Fruit fly (Drosophila melanogaster) whole organism, adult: ENCODE results near the gene intr.
A peak's percentile ranks its signal among the peaks of the same experiment; 100 is the strongest.

Source experiments
- CG11617 ChIP-seq: fragments of 200-800 bp; sonication (Bioruptor generic); optimal IDR thresholded peaks from 2 replicates; lab custom pipeline; 2017; ENCODE audit warnings: mild to moderate bottlenecking, missing biosample characterization, missing genetic modification reagents, missing genetic modification characterization
- CG12768 ChIP-seq: fragments of 200-800 bp; sonication (Bioruptor generic); optimal IDR thresholded peaks from 2 replicates; lab custom pipeline; 2017; ENCODE audit warnings: missing biosample characterization, missing genetic modification characterization, mild to moderate bottlenecking, moderate library complexity, missing genetic modification reagents
- CG14711 ChIP-seq: fragments of 200-800 bp; sonication (Bioruptor generic); optimal IDR thresholded peaks from 2 replicates; lab custom pipeline; 2018; ENCODE audit warnings: missing biosample characterization, mild to moderate bottlenecking, missing genetic modification characterization, moderate library complexity
- CG1620 ChIP-seq: fragments of 200-800 bp; sonication (Bioruptor generic); optimal IDR thresholded peaks from 2 replicates; lab custom pipeline; 2016; ENCODE audit warnings: missing biosample characterization, missing genetic modification characterization
- CG33017 ChIP-seq: fragments of 200-800 bp; sonication (Bioruptor generic); optimal IDR thresholded peaks from 2 replicates; lab custom pipeline; 2018; ENCODE audit warnings: missing biosample characterization, mild to moderate bottlenecking, missing genetic modification characterization, moderate library complexity
- CG5204 ChIP-seq: fragments of 200-800 bp; sonication (Bioruptor generic); optimal IDR thresholded peaks from 2 replicates; lab custom pipeline; 2016; ENCODE audit warnings: missing biosample characterization, missing genetic modification characterization
- CG7045 ChIP-seq: fragments of 200-800 bp; sonication (Bioruptor generic); optimal IDR thresholded peaks from 2 replicates; lab custom pipeline; 2017; ENCODE audit warnings: missing biosample characterization, mild to moderate bottlenecking, missing genetic modification characterization
- CG7101 ChIP-seq: fragments of 200-800 bp; sonication (Bioruptor generic); optimal IDR thresholded peaks from 2 replicates; lab custom pipeline; 2018; ENCODE audit warnings: missing biosample characterization, mild to moderate bottlenecking, missing genetic modification characterization, moderate library complexity
- Clk ChIP-seq: fragments of 200-800 bp; sonication (Bioruptor generic); optimal IDR thresholded peaks from 2 replicates; lab custom pipeline; 2017; ENCODE audit warnings: missing biosample characterization, missing genetic modification characterization
- Crg-1 ChIP-seq: fragments of 200-800 bp; sonication (Bioruptor generic); optimal IDR thresholded peaks from 2 replicates; lab custom pipeline; 2016; ENCODE audit warnings: missing biosample characterization, missing genetic modification characterization
- Hr96 ChIP-seq: fragments of 200-800 bp; sonication (Bioruptor generic); optimal IDR thresholded peaks from 2 replicates; lab custom pipeline; 2016; ENCODE audit warnings: missing biosample characterization, missing genetic modification characterization
- Mnt ChIP-seq: fragments of 200-800 bp; sonication (Bioruptor generic); optimal IDR thresholded peaks from 2 replicates; lab custom pipeline; 2016; ENCODE audit warnings: missing biosample characterization, mild to moderate bottlenecking, missing genetic modification characterization
- bab1 ChIP-seq: fragments of 200-800 bp; sonication (Bioruptor generic); optimal IDR thresholded peaks from 3 replicates; lab custom pipeline; 2019; ENCODE audit warnings: missing biosample characterization, mild to moderate bottlenecking, missing genetic modification characterization, moderate library complexity
- cic ChIP-seq: fragments of 200-800 bp; sonication (Bioruptor generic); optimal IDR thresholded peaks from 2 replicates; lab custom pipeline; 2017; ENCODE audit warnings: missing biosample characterization, mild to moderate bottlenecking, missing genetic modification characterization, moderate library complexity
- cnc ChIP-seq, 2 experiments: fragments of >200 bp; optimal IDR thresholded peaks; 2 replicates each; lab custom pipeline; 2017
- kay ChIP-seq: fragments of 200-800 bp; sonication (Bioruptor generic); peaks from one replicate; lab custom pipeline; 2016; ENCODE audit warnings: missing biosample characterization, missing genetic modification characterization, borderline replicate concordance
- ovo ChIP-seq: fragments of 200-800 bp; sonication (Bioruptor generic); optimal IDR thresholded peaks from 2 replicates; lab custom pipeline; 2016; ENCODE audit warnings: missing biosample characterization, missing genetic modification characterization
- pad ChIP-seq: fragments of 200-800 bp; sonication (Bioruptor generic); optimal IDR thresholded peaks from 3 replicates; lab custom pipeline; 2017; ENCODE audit warnings: missing biosample characterization, missing genetic modification characterization, mild to moderate bottlenecking, moderate library complexity, missing genetic modification reagents
- tj ChIP-seq: fragments of 200-800 bp; sonication (Bioruptor generic); optimal IDR thresholded peaks from 3 replicates; lab custom pipeline; 2017; ENCODE audit warnings: missing biosample characterization, mild to moderate bottlenecking, missing genetic modification characterization, moderate library complexity
- toe ChIP-seq: fragments of 200-800 bp; sonication (Bioruptor generic); optimal IDR thresholded peaks from 2 replicates; lab custom pipeline; 2016; ENCODE audit warnings: missing biosample characterization, missing genetic modification characterization

Gene intr

DNA sequence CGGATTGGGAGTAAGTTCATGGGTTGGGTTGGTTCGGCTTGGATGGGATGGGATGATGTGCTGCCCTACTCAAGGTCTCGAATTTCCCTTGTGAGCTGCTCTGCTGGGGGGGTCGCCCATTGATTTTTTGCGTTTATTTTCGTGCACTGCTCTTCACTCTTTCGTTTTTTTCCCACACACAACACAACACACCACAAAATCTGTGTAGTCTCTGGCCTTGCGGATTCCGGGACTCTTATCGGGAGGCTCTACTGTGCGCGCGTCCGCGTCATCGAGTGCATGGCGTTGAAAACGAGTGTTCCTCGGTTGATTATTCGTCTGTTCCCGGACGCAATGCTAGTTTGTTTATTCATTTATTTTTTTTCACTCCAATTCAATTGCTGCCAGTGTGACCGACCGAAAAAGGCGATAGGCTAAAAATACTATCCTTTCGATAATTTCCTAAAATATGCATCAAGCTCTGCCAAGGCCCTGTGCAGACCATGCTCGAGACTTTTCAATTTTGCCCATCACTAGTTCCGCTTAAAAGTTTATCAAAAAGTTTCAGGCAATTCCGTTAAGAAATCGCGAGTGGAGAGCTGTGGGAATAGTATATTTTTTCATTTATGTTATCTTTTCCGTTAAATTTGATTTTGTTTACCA is 41.4 kb downstream of the intr start, which contains the start of gene WASp:
TSS of gene WASp (minus strand) at position 399 of the 642 bp plus-strand sequence.
- TF ChIP-seq CG14711 (peak; percentile 33), toe (GFP tag; lab: Kevin White, UChicago) (peak; percentile 2), CG1620 (GFP tag; lab: Kevin White, UChicago) (peak; percentile 56), CG12768 (GFP tag; lab: Kevin White, UChicago) (no peak), cnc (optimal IDR thresholded peaks at IDR 0.05; lab: Kevin White, UChicago) (no peak), CG33017 (tag; lab: Kevin White, UChicago) (peak; percentile 32), cic (GFP tag; lab: Kevin White, UChicago) (peak; percentile 14), tj (GFP tag; lab: Kevin White, UChicago) (peak; percentile 5), pad (GFP tag; lab: Kevin White, UChicago) (peak; percentile 18), CG7101 (tag; lab: Kevin White, UChicago) (peak; percentile 70), Clk (GFP tag; lab: Kevin White, UChicago) (no peak), bab1 (GFP tag; lab: Kevin White, UChicago) (peak; percentile 76), CG5204 (GFP tag; lab: Kevin White, UChicago) (peak; percentile 6), ovo (GFP tag; lab: Kevin White, UChicago) (peak; percentile 66), Mnt (peak; percentile 43), CG11617 (no peak), kay (no peak), CG7045 (GFP tag; lab: Kevin White, UChicago) (no peak), Crg-1 (peak; percentile 24), Hr96 (peak; percentile 40)

DNA sequence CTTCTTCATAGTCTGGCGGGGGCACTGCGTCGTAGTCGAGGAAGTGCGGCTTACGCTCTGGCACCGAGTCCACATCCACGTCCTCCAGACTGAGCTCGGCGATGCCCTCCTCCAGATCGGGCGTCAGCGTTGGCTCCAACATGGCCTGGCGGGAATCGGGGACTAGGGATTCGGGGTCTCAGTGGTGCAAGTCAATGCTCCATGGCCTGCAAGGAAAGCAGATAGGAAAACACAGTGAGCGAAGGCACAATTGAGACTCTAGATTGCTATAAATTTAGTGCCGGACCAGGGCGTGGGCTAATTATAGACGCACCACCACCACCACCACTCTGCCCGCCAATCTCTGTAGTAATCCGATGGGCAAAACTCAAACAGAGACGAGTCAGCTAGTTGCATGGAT is 50.3 kb downstream of the intr start:
- TF ChIP-seq CG5204 (GFP tag; lab: Kevin White, UChicago) (no peak), pad (GFP tag; lab: Kevin White, UChicago) (no peak), toe (GFP tag; lab: Kevin White, UChicago) (no peak), cnc (optimal IDR thresholded peaks at IDR 0.05; lab: Kevin White, UChicago) (no peak), CG33017 (tag; lab: Kevin White, UChicago) (no peak), cic (GFP tag; lab: Kevin White, UChicago) (no peak), kay (no peak), CG12768 (GFP tag; lab: Kevin White, UChicago) (no peak), ovo (GFP tag; lab: Kevin White, UChicago) (no peak), bab1 (GFP tag; lab: Kevin White, UChicago) (no peak), tj (GFP tag; lab: Kevin White, UChicago) (no peak), CG1620 (GFP tag; lab: Kevin White, UChicago) (no peak), CG11617 (no peak), Clk (GFP tag; lab: Kevin White, UChicago) (no peak), Hr96 (no peak), CG7101 (tag; lab: Kevin White, UChicago) (no peak), CG14711 (no peak), Mnt (no peak)
